Fruit fly (Drosophila melanogaster) whole organism, prepupa: ENCODE measurements around the gene CG31191.

Experiments
- Blimp-1 ChIP-seq: fragments of 200-800 bp; sonication (Bioruptor generic); optimal IDR thresholded peaks from 3 replicates; lab custom pipeline; 2017; ENCODE audit warnings: missing biosample characterization, missing genetic modification characterization, mild to moderate bottlenecking, moderate library complexity, missing genetic modification reagents
- CG11294 ChIP-seq: fragments of 200-800 bp; sonication (Bioruptor generic); IDR thresholded peaks from 2 replicates; pipeline ENCODE4 v1.3.6; 2022; ENCODE audit warnings: missing biosample characterization, missing genetic modification characterization
- CG11902 ChIP-seq: fragments of 200-800 bp; sonication (Bioruptor generic); optimal IDR thresholded peaks from 3 replicates; lab custom pipeline; 2016; ENCODE audit warnings: missing biosample characterization, missing genetic modification characterization
- CG15336 ChIP-seq: fragments of 200-800 bp; sonication (Bioruptor generic); IDR thresholded peaks from 2 replicates; pipeline ENCODE4 v1.3.6; 2022; ENCODE audit warnings: missing biosample characterization, missing genetic modification characterization
- CG1621 ChIP-seq: fragments of 200-800 bp; sonication (Bioruptor generic); optimal IDR thresholded peaks from 3 replicates; lab custom pipeline; 2018; ENCODE audit warnings: missing biosample characterization, mild to moderate bottlenecking, missing genetic modification characterization
- CG16779 ChIP-seq: fragments of 200-800 bp; sonication (Bioruptor generic); optimal IDR thresholded peaks from 3 replicates; lab custom pipeline; 2017; ENCODE audit warnings: missing biosample characterization, mild to moderate bottlenecking, missing genetic modification characterization
- CG3032 ChIP-seq: fragments of 200-800 bp; optimal IDR thresholded peaks from 2 replicates; lab custom pipeline; 2019; ENCODE audit warnings: missing biosample characterization, mild to moderate bottlenecking, missing genetic modification characterization, moderate library complexity
- CG31627 ChIP-seq: fragments of 200-800 bp; sonication (Bioruptor generic); optimal IDR thresholded peaks from 3 replicates; lab custom pipeline; 2016; ENCODE audit warnings: missing biosample characterization, missing genetic modification characterization
- CG32006 ChIP-seq: fragments of 200-800 bp; sonication (Bioruptor generic); optimal IDR thresholded peaks from 3 replicates; lab custom pipeline; 2017; ENCODE audit warnings: missing biosample characterization, mild to moderate bottlenecking, missing genetic modification characterization
- CG34406 ChIP-seq: fragments of 200-800 bp; sonication (Bioruptor generic); optimal IDR thresholded peaks from 3 replicates; lab custom pipeline; 2016; ENCODE audit warnings: missing biosample characterization, missing genetic modification characterization
- CG3919 ChIP-seq: fragments of 200-800 bp; sonication (Bioruptor generic); optimal IDR thresholded peaks from 3 replicates; lab custom pipeline; 2016; ENCODE audit warnings: missing biosample characterization, missing genetic modification characterization
- CG6163 ChIP-seq: fragments of 200-800 bp; sonication (Bioruptor generic); IDR thresholded peaks from 3 replicates; pipeline ENCODE4 v1.3.6; 2022; ENCODE audit warnings: missing biosample characterization, missing genetic modification characterization
- CG6792 ChIP-seq: fragments of 200-800 bp; sonication (Bioruptor generic); optimal IDR thresholded peaks from 3 replicates; lab custom pipeline; 2016; ENCODE audit warnings: missing biosample characterization, missing genetic modification characterization
- CG6854 ChIP-seq: fragments of 200-800 bp; sonication (Bioruptor generic); optimal IDR thresholded peaks from 2 replicates; lab custom pipeline; 2017; ENCODE audit warnings: missing biosample characterization, mild to moderate bottlenecking, missing genetic modification characterization
- CG8119 ChIP-seq: fragments of 200-800 bp; sonication (Bioruptor generic); IDR thresholded peaks from 3 replicates; pipeline ENCODE4 v1.3.6; 2022; ENCODE audit warnings: missing biosample characterization, missing genetic modification characterization
- CG8632 ChIP-seq: fragments of 200-800 bp; sonication (Bioruptor generic); optimal IDR thresholded peaks from 3 replicates; lab custom pipeline; 2016; ENCODE audit warnings: missing biosample characterization, missing genetic modification characterization
- Eip75B ChIP-seq: fragments of 200-800 bp; sonication (Bioruptor generic); optimal IDR thresholded peaks from 3 replicates; lab custom pipeline; 2016; ENCODE audit warnings: missing biosample characterization, missing genetic modification characterization
- Eip78C ChIP-seq: fragments of 200-800 bp; sonication (Bioruptor generic); peaks from one replicate; lab custom pipeline; 2016; ENCODE audit warnings: missing biosample characterization, missing genetic modification characterization
- Eip93F ChIP-seq: fragments of 200-800 bp; sonication (Bioruptor generic); optimal IDR thresholded peaks from 2 replicates; lab custom pipeline; 2016; ENCODE audit warnings: missing biosample characterization, mild to moderate bottlenecking, missing genetic modification characterization
- Hr38 ChIP-seq: sonication (Bioruptor generic); optimal IDR thresholded peaks from 2 replicates; lab custom pipeline; 2016; ENCODE audit warnings: missing biosample characterization, missing genetic modification characterization
- Hr39 ChIP-seq: fragments of 200-800 bp; sonication (Bioruptor generic); optimal IDR thresholded peaks from 2 replicates; lab custom pipeline; 2016; ENCODE audit warnings: missing biosample characterization, missing genetic modification characterization
- Hr4 ChIP-seq: fragments of 200-800 bp; sonication (Bioruptor generic); optimal IDR thresholded peaks from 3 replicates; lab custom pipeline; 2016; ENCODE audit warnings: missing biosample characterization, missing genetic modification characterization
- Lpt ChIP-seq: fragments of 200-800 bp; sonication (Bioruptor generic); optimal IDR thresholded peaks from 3 replicates; lab custom pipeline; 2016; ENCODE audit warnings: missing biosample characterization, missing genetic modification characterization
- Smox ChIP-seq: fragments of 200-800 bp; sonication (Bioruptor generic); optimal IDR thresholded peaks from 3 replicates; lab custom pipeline; 2016; ENCODE audit warnings: missing biosample characterization, missing genetic modification characterization
- Sox102F ChIP-seq: fragments of 200-800 bp; sonication (Bioruptor generic); optimal IDR thresholded peaks from 2 replicates; lab custom pipeline; 2016; ENCODE audit warnings: missing biosample characterization, mild to moderate bottlenecking, missing genetic modification characterization
- Sox14 ChIP-seq: fragments of 200-800 bp; sonication (Bioruptor generic); optimal IDR thresholded peaks from 3 replicates; lab custom pipeline; 2016; ENCODE audit warnings: missing biosample characterization, missing genetic modification characterization
- achi ChIP-seq: fragments of 200-800 bp; sonication (Bioruptor generic); optimal IDR thresholded peaks from 3 replicates; lab custom pipeline; 2016; ENCODE audit warnings: missing biosample characterization, missing genetic modification characterization
- cyc ChIP-seq: fragments of 200-800 bp; sonication (Bioruptor generic); optimal IDR thresholded peaks from 3 replicates; lab custom pipeline; 2016; ENCODE audit warnings: missing biosample characterization, missing genetic modification characterization
- dsx ChIP-seq: fragments of 200-800 bp; optimal IDR thresholded peaks from 3 replicates; lab custom pipeline; 2019; ENCODE audit warnings: missing biosample characterization, mild to moderate bottlenecking, missing genetic modification characterization, moderate library complexity; ENCODE audit not compliant: poor library complexity, severe bottlenecking
- eg ChIP-seq: fragments of 200-800 bp; sonication (Bioruptor generic); IDR thresholded peaks from 3 replicates; pipeline ENCODE4 v1.3.6; 2022; ENCODE audit warnings: missing biosample characterization, missing genetic modification characterization
- esn ChIP-seq: fragments of 200-800 bp; sonication (Bioruptor generic); optimal IDR thresholded peaks from 2 replicates; lab custom pipeline; 2016; ENCODE audit warnings: missing biosample characterization, mild to moderate bottlenecking, missing genetic modification characterization, moderate library complexity
- fd85E ChIP-seq: fragments of 200-800 bp; sonication (Bioruptor generic); optimal IDR thresholded peaks from 3 replicates; lab custom pipeline; 2016; ENCODE audit warnings: missing biosample characterization, missing genetic modification characterization
- fkh ChIP-seq: fragments of 200-800 bp; sonication (Bioruptor generic); optimal IDR thresholded peaks from 3 replicates; lab custom pipeline; 2017; ENCODE audit warnings: missing biosample characterization, mild to moderate bottlenecking, missing genetic modification characterization, moderate library complexity
- lz ChIP-seq: fragments of 200-800 bp; sonication (Bioruptor generic); optimal IDR thresholded peaks from 3 replicates; lab custom pipeline; 2016; ENCODE audit warnings: missing biosample characterization, missing genetic modification characterization
- net ChIP-seq: fragments of 200-800 bp; sonication (Bioruptor generic); optimal IDR thresholded peaks from 3 replicates; lab custom pipeline; 2016; ENCODE audit warnings: missing biosample characterization, missing genetic modification characterization
- pdm3 ChIP-seq: fragments of 200-800 bp; sonication (Bioruptor generic); optimal IDR thresholded peaks from 3 replicates; lab custom pipeline; 2016; ENCODE audit warnings: missing biosample characterization, missing genetic modification characterization
- spab ChIP-seq: fragments of 200-800 bp; sonication (Bioruptor generic); optimal IDR thresholded peaks from 2 replicates; lab custom pipeline; 2017; ENCODE audit warnings: missing biosample characterization, mild to moderate bottlenecking, missing genetic modification characterization, missing genetic modification reagents
- ss ChIP-seq, 2 experiments: fragments of 200-800 bp; sonication (Bioruptor generic); optimal IDR thresholded peaks; 2 replicates in 1 of 2; 3 replicates in 1 of 2; lab custom pipeline; 2017 to 2018; ENCODE audit warnings: mild to moderate bottlenecking in 2 of 2, missing biosample characterization in 2 of 2, missing genetic modification characterization in 2 of 2, moderate library complexity in 1 of 2
- svp ChIP-seq: fragments of 200-800 bp; sonication (Bioruptor generic); peaks from one replicate; lab custom pipeline; 2016; ENCODE audit warnings: missing biosample characterization, missing genetic modification characterization
- topi ChIP-seq: fragments of 200-800 bp; sonication (Bioruptor generic); optimal IDR thresholded peaks from 3 replicates; lab custom pipeline; 2016; ENCODE audit warnings: missing biosample characterization, missing genetic modification characterization
- vri ChIP-seq: fragments of 200-800 bp; sonication (Bioruptor generic); optimal IDR thresholded peaks from 3 replicates; lab custom pipeline; 2016; ENCODE audit warnings: missing biosample characterization, mild to moderate bottlenecking, missing genetic modification characterization

The CG31191 gene

DNA sequence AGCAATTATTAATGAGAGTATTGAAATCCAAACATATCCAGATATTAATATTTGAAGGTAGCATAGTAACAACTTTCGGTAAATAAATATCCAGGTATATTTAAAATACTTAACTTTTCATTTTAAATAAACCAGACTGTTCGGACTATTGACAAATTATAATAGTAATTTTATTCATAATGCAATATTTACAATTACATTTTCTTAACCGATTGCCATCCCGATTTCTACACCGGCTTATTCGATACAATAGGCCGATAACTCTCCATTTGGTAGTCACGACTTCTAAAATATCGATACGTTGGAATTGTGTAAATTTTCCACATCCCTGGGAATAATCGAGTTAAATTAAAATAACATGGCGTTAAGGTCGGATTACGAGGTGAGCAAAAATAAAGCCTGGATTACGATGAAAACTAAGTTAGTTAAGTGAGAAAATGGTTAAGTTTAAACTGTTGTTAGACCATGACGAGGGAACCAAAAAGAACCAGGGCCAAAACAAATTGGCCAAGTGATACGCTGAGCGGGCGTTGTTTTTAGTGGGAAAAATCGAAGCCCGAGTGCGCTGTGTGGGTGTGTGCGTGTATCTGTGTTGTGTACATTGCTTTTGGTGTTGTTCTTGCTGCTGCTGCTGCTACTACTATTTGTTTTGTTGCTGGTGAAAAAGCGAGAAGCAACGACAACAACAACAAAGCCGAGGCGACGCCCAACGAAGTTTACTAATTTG is 3.3 kb upstream of the CG31191 start, which contains the start of gene Atpalpha (continued):
- TF ChIP-seq Hr4 (GFP tag; lab: Kevin White, UChicago) (no peak), ss (GFP tag; optimal IDR thresholded peaks at IDR 0.05; lab: Kevin White, UChicago) (peak in 1 of 2 experiments; percentile 21), CG8119 (0 out of 3 replicates have a peak, but pooled peaks have one; percentile 20), CG31627 (GFP tag; lab: Kevin White, UChicago) (no peak), fkh (GFP tag; lab: Kevin White, UChicago) (peak; percentile 73), CG6792 (GFP tag; lab: Kevin White, UChicago) (no peak), lz (GFP tag; lab: Kevin White, UChicago) (no peak), Lpt (GFP tag; lab: Kevin White, UChicago) (no peak), CG1621 (no peak), Sox14 (GFP tag; lab: Kevin White, UChicago) (no peak)

DNA sequence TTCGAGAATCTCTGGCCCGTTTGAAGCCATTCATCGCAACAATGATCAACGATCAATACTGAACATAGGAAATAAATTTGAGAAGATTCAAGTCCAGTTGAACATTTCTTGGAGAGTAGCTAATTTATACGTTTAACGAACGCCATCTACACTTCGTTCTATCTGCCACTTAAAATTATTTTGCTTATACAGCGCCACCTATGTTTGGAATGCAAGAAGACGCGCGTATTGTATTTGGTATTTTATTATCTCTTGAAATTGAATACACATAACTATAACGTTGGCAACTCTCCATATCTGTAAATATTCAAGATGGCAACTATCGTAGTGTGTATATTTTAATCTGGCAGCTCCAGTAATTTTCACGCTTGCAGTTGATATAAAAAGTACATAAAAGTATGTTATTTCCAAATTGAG is 2.7 kb upstream of the CG31191 start:
- TF ChIP-seq CG31627 (GFP tag; lab: Kevin White, UChicago) (peak; percentile 55), pdm3 (GFP tag; lab: Kevin White, UChicago) (peak; percentile 16), Eip75B (GFP tag; lab: Kevin White, UChicago) (no peak), cyc (GFP tag; lab: Kevin White, UChicago) (peak; percentile 48), Eip78C (peak; percentile 67), esn (GFP tag; lab: Kevin White, UChicago) (peak; percentile 44), Hr39 (GFP tag; lab: Kevin White, UChicago) (peak; percentile 47), lz (GFP tag; lab: Kevin White, UChicago) (peak; percentile 34), fkh (GFP tag; lab: Kevin White, UChicago) (no peak), CG16779 (tag; lab: Kevin White, UChicago) (no peak), Sox14 (GFP tag; lab: Kevin White, UChicago) (peak; percentile 40), CG8119 (no peak)

DNA sequence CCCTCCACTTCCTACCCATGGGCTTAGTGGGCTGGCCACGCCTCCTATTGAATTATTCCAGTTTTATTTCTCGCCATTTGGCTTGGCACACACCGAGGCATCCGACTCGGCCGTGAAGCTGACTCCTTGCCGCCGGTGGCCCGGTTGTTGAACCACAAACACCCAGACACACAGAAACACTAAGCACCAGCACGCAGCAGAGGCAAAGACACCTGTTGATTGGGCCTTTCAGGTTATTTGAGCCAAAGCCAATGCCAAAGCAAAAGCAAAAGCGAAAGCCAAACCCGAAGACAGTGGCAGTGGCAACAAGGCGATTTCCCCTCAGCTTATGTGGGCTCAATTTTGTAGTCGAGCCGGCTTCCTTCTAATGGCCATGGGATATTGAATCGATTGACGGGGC is 1.4 kb upstream of the CG31191 start:
- TF ChIP-seq CG34406 (GFP tag; lab: Kevin White, UChicago), result no peak
- no peak for TF ChIP-seq net (GFP tag; lab: Kevin White, UChicago)
- no peak for TF ChIP-seq Lpt (GFP tag; lab: Kevin White, UChicago)
- TF ChIP-seq fd85E (GFP tag; lab: Kevin White, UChicago), result no peak
- TF ChIP-seq CG8119, result no peak
- TF ChIP-seq Hr38, result no peak
- no peak for TF ChIP-seq eg (GFP tag; lab: Robert Waterston, UW)
- TF ChIP-seq Blimp-1, result no peak
- TF ChIP-seq CG11902 (GFP tag; lab: Kevin White, UChicago), result no peak
- TF ChIP-seq CG3032 (tag; lab: Kevin White, UChicago), result no peak
- TF ChIP-seq vri (GFP tag; lab: Kevin White, UChicago), result no peak
- no peak for TF ChIP-seq CG15336 (GFP tag; lab: Robert Waterston, UW)
- TF ChIP-seq Smox (GFP tag; lab: Kevin White, UChicago), result no peak

DNA sequence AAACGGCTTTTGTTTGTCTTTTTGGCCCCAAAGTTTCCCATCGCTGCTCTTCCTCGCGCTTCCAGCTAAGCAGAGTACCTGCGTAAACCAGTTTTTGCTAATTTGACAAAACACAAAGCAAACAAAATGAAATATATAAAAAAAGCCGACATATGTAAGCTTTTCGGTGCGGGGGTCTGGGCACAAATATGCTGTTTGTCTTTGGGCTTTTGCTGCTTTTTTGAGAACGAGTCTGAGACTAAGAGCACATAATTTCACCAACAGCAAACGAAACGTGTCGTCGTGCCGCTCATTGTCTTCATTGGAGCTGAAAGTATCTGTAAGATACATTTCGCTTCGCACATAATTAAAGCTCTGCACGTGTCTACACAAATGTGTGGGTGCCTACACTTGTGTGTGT is 29.5 kb downstream of the CG31191 start:
- TF ChIP-seq CG6163 (0 out of 3 replicates have a peak, but pooled peaks have one; percentile 13), svp (GFP tag; lab: Kevin White, UChicago) (peak; percentile 52), CG11294 (GFP tag; lab: Robert Waterston, UW) (no peak), CG6854 (GFP tag; lab: Kevin White, UChicago) (peak; percentile 53), fkh (GFP tag; lab: Kevin White, UChicago) (peak; percentile 79)
- TF ChIP-seq, all 60 proteins: peak for 4

DNA sequence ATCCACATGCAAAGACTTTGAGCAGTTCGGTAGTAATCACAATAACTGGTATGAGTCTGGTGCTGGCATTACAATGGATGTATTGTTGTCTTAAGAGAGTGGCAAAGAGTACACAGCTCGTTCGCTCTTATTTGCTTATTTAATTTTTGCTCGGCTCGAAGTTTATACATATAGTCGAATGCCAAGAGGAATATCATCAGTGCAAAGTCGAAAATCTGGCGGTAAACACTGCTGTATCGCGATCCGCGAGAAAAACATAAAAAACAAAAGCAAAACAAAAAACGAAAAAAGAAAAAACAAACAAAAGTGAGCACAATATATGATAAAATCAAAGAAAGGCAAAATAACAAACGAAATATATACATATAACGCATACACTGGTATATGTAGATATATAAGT is 31.2 kb downstream of the CG31191 start, which contains the start of gene hdly:
hdly (plus strand) TSS at position 194 of the 400 bp plus-strand sequence.
- TF ChIP-seq dsx (GFP tag; lab: Kevin White, UChicago) (peak; percentile 96), lz (GFP tag; lab: Kevin White, UChicago) (peak; percentile 71), Hr38 (peak; percentile 91), ss (GFP tag; optimal IDR thresholded peaks at IDR 0.05; lab: Kevin White, UChicago) (peak; percentile 100), Sox102F (GFP tag; lab: Kevin White, UChicago) (peak; percentile 94), CG6163 (peak; percentile 99), eg (GFP tag; lab: Robert Waterston, UW) (peak; percentile 100), svp (GFP tag; lab: Kevin White, UChicago) (peak; percentile 92), spab (GFP tag; lab: Kevin White, UChicago) (peak; percentile 98), Eip93F (peak; percentile 63), CG8632 (GFP tag; lab: Kevin White, UChicago) (peak; percentile 88), CG3032 (tag; lab: Kevin White, UChicago) (peak; percentile 96), topi (GFP tag; lab: Kevin White, UChicago) (peak; percentile 86), esn (GFP tag; lab: Kevin White, UChicago) (peak; percentile 84), vri (GFP tag; lab: Kevin White, UChicago) (peak; percentile 95), achi (GFP tag; lab: Kevin White, UChicago) (peak; percentile 89), CG3919 (GFP tag; lab: Kevin White, UChicago) (peak; percentile 88), Sox14 (GFP tag; lab: Kevin White, UChicago) (peak; percentile 90), Eip78C (peak; percentile 98), CG32006 (peak; percentile 94)
